Worm (Caenorhabditis elegans) whole organism, late embryonic: ENCODE measurements around the gene tes-1.

Experiments
- C08G9.2 ChIP-seq: sonication (generic microtip); optimal IDR thresholded peaks from 2 replicates; lab custom pipeline; 2016; ENCODE audit warnings: mild to moderate bottlenecking, missing genetic modification characterization, moderate library complexity, missing compliant biosample characterization
- F13H6.1 ChIP-seq: sonication (generic microtip); optimal IDR thresholded peaks from 2 replicates; lab custom pipeline; 2016; ENCODE audit warnings: missing genetic modification characterization, missing compliant biosample characterization
- T23F11.4 ChIP-seq: fragments of 200-800 bp; sonication (Bioruptor generic); optimal IDR thresholded peaks from 2 replicates; lab custom pipeline; 2018; ENCODE audit warnings: mild to moderate bottlenecking, missing genetic modification characterization, missing compliant biosample characterization
- ahr-1 ChIP-seq: sonication (generic microtip); optimal IDR thresholded peaks from 2 replicates; lab custom pipeline; 2016; ENCODE audit warnings: missing genetic modification characterization, missing compliant biosample characterization
- ceh-14 ChIP-seq: sonication (generic microtip); optimal IDR thresholded peaks from 2 replicates; lab custom pipeline; 2016; ENCODE audit warnings: missing genotype, missing genetic modification characterization, missing compliant biosample characterization
- ceh-18 ChIP-seq: sonication (generic microtip); optimal IDR thresholded peaks from 2 replicates; lab custom pipeline; 2016; ENCODE audit warnings: missing genetic modification characterization, missing compliant biosample characterization
- ceh-2 ChIP-seq: sonication (generic microtip); optimal IDR thresholded peaks from 2 replicates; lab custom pipeline; 2016; ENCODE audit warnings: missing genotype, missing genetic modification characterization, missing compliant biosample characterization
- ceh-31 ChIP-seq: sonication (generic microtip); optimal IDR thresholded peaks from 2 replicates; lab custom pipeline; 2016; ENCODE audit warnings: missing genetic modification characterization, missing compliant biosample characterization
- ceh-34 ChIP-seq: sonication (generic microtip); optimal IDR thresholded peaks from 2 replicates; lab custom pipeline; 2016; ENCODE audit warnings: mild to moderate bottlenecking, missing genetic modification characterization, missing compliant biosample characterization
- ceh-45 ChIP-seq: fragments of 200-800 bp; sonication (Bioruptor generic); IDR thresholded peaks from 2 replicates; pipeline ENCODE4 v1.3.6; 2022; ENCODE audit warnings: missing genetic modification reagents, missing genetic modification characterization, missing compliant biosample characterization
- ceh-9 ChIP-seq: sonication (generic microtip); optimal IDR thresholded peaks from 2 replicates; lab custom pipeline; 2016; ENCODE audit warnings: mild to moderate bottlenecking, missing genetic modification characterization, inconsistent platforms, missing compliant biosample characterization
- che-1 ChIP-seq: sonication (generic microtip); optimal IDR thresholded peaks from 2 replicates; lab custom pipeline; 2016; ENCODE audit warnings: mild to moderate bottlenecking, missing genetic modification characterization, missing compliant biosample characterization
- dmd-4 ChIP-seq: sonication (generic microtip); optimal IDR thresholded peaks from 2 replicates; lab custom pipeline; 2016; ENCODE audit warnings: borderline replicate concordance, missing genetic modification characterization, missing compliant biosample characterization
- dve-1 ChIP-seq: sonication (generic microtip); optimal IDR thresholded peaks from 2 replicates; lab custom pipeline; 2017; ENCODE audit warnings: antibody characterized with exemption, mild to moderate bottlenecking, missing genetic modification characterization, missing compliant biosample characterization
- elt-2 ChIP-seq: sonication (generic microtip); optimal IDR thresholded peaks from 2 replicates; lab custom pipeline; 2016; ENCODE audit warnings: missing genetic modification reagents, missing genetic modification characterization, missing compliant biosample characterization
- ets-4 ChIP-seq: sonication (generic microtip); optimal IDR thresholded peaks from 2 replicates; lab custom pipeline; 2016; ENCODE audit warnings: missing genetic modification characterization, missing compliant biosample characterization
- eyg-1 ChIP-seq: sonication (generic microtip); optimal IDR thresholded peaks from 2 replicates; lab custom pipeline; 2016; ENCODE audit warnings: missing genotype, missing genetic modification characterization, missing compliant biosample characterization
- fax-1 ChIP-seq: sonication (generic microtip); optimal IDR thresholded peaks from 2 replicates; lab custom pipeline; 2016; ENCODE audit warnings: missing genotype, missing genetic modification characterization, missing compliant biosample characterization
- gmeb-2 ChIP-seq: sonication (generic microtip); optimal IDR thresholded peaks from 2 replicates; lab custom pipeline; 2016; ENCODE audit warnings: missing genetic modification characterization, inconsistent platforms, missing compliant biosample characterization
- hlh-13 ChIP-seq: fragments of 200-800 bp; sonication (Bioruptor generic); optimal IDR thresholded peaks from 2 replicates; lab custom pipeline; 2018; ENCODE audit warnings: mild to moderate bottlenecking, missing genetic modification characterization, missing compliant biosample characterization
- hlh-15 ChIP-seq: sonication (generic microtip); optimal IDR thresholded peaks from 2 replicates; lab custom pipeline; 2016; ENCODE audit warnings: missing genetic modification characterization, missing compliant biosample characterization
- hlh-6 ChIP-seq: sonication (generic microtip); optimal IDR thresholded peaks from 2 replicates; lab custom pipeline; 2016; ENCODE audit warnings: missing genotype, missing genetic modification characterization, missing compliant biosample characterization
- hlh-8 ChIP-seq: sonication (generic microtip); optimal IDR thresholded peaks from 2 replicates; lab custom pipeline; 2016; ENCODE audit warnings: missing genotype, missing genetic modification characterization, missing compliant biosample characterization
- madf-2 ChIP-seq: sonication (generic microtip); optimal IDR thresholded peaks from 2 replicates; lab custom pipeline; 2017; ENCODE audit warnings: missing genetic modification characterization, missing compliant biosample characterization
- mec-3 ChIP-seq: sonication (generic microtip); optimal IDR thresholded peaks from 2 replicates; lab custom pipeline; 2016; ENCODE audit warnings: borderline replicate concordance, missing genetic modification characterization, missing compliant biosample characterization
- nhr-11 ChIP-seq: fragments of 150-350 bp; optimal IDR thresholded peaks from 2 replicates; lab custom pipeline; 2014; ENCODE audit warnings: missing biosample characterization, missing genetic modification characterization
- nhr-232 ChIP-seq: sonication (generic microtip); optimal IDR thresholded peaks from 2 replicates; lab custom pipeline; 2016; ENCODE audit warnings: missing genetic modification characterization, missing compliant biosample characterization
- npax-4 ChIP-seq: sonication (generic microtip); optimal IDR thresholded peaks from 2 replicates; lab custom pipeline; 2016; ENCODE audit warnings: missing genetic modification characterization, missing compliant biosample characterization
- pat-9 ChIP-seq: fragments of 200-800 bp; sonication (Bioruptor generic); optimal IDR thresholded peaks from 2 replicates; lab custom pipeline; 2018; ENCODE audit warnings: mild to moderate bottlenecking, missing genetic modification characterization, moderate library complexity, missing compliant biosample characterization
- pha-2 ChIP-seq: sonication (generic microtip); optimal IDR thresholded peaks from 2 replicates; lab custom pipeline; 2017; ENCODE audit warnings: mild to moderate bottlenecking, missing genetic modification characterization, missing compliant biosample characterization
- pqm-1 ChIP-seq: sonication (generic microtip); optimal IDR thresholded peaks from 2 replicates; lab custom pipeline; 2016; ENCODE audit warnings: missing genetic modification characterization, missing compliant biosample characterization
- rnt-1 ChIP-seq: sonication (generic microtip); optimal IDR thresholded peaks from 2 replicates; lab custom pipeline; 2016; ENCODE audit warnings: missing genetic modification characterization, missing compliant biosample characterization
- sox-4 ChIP-seq: sonication (generic microtip); optimal IDR thresholded peaks from 2 replicates; lab custom pipeline; 2017; ENCODE audit warnings: mild to moderate bottlenecking, missing genetic modification characterization, inconsistent platforms, missing compliant biosample characterization
- unc-3 ChIP-seq, 2 experiments: fragments of 200-800 bp in 1 of 2; sonication (Bioruptor generic) in 1 of 2; sonication (generic microtip) in 1 of 2; conservative IDR thresholded peaks in 1 of 2; optimal IDR thresholded peaks in 1 of 2; 2 replicates each; pipeline versions ENCODE4 v1.3.6 to Lab custom; 2016 to 2022; ENCODE audit warnings: missing compliant biosample characterization in 2 of 2, missing genetic modification characterization in 2 of 2, missing genetic modification reagents in 1 of 2
- unc-42 ChIP-seq: sonication (generic microtip); optimal IDR thresholded peaks from 2 replicates; lab custom pipeline; 2016; ENCODE audit warnings: missing genotype, missing genetic modification characterization, missing compliant biosample characterization
- unc-55 ChIP-seq: sonication (generic microtip); optimal IDR thresholded peaks from 2 replicates; lab custom pipeline; 2017; ENCODE audit warnings: missing biosample characterization, missing genetic modification reagents, missing genetic modification characterization
- unc-86 ChIP-seq: sonication (generic microtip); optimal IDR thresholded peaks from 2 replicates; lab custom pipeline; 2016; ENCODE audit warnings: missing genetic modification characterization, missing compliant biosample characterization
- ztf-16 ChIP-seq: sonication (generic microtip); optimal IDR thresholded peaks from 2 replicates; lab custom pipeline; 2017; ENCODE audit warnings: missing genetic modification characterization, missing compliant biosample characterization

The tes-1 gene

DNA sequence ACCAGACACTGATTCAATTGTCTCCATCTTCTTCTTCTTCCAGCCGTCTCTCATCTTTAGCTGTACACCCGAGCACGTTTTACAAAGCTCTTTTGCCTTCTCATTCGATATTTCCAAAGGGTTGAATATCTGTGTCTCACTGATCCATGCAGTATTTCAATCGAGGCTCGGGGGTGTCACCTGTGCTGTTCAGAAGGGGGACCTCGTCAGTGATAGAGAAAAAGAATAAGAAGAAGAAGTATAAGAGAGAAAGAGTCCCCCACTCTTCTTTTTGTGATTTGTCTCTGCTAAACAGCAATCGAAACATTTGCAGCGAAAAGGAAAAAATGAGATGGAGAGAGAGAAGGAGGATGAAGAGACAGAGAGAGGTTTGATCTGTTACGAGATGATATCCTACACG lies 25.2 kb downstream of the tes-1 start:
- no peak for TF ChIP-seq ets-4 (tag; lab: Kevin White, UChicago)
- TF ChIP-seq ceh-9 (tag; lab: Kevin White, UChicago) = no peak
- no peak for TF ChIP-seq hlh-8 (tag; lab: Kevin White, UChicago)
- no peak for TF ChIP-seq nhr-232 (tag; lab: Kevin White, UChicago)
- TF ChIP-seq nhr-11 (tag; lab: Kevin White, UChicago) = no peak
- TF ChIP-seq F13H6.1 (tag; lab: Kevin White, UChicago) = no peak
- no peak for TF ChIP-seq unc-42
- peak; percentile 51 for TF ChIP-seq rnt-1 (tag; lab: Kevin White, UChicago)
- TF ChIP-seq hlh-6 = no peak
- TF ChIP-seq npax-4 = no peak
- TF ChIP-seq unc-55 (GFP tag; lab: Kevin White, UChicago) = peak; percentile 73
- no peak for TF ChIP-seq dve-1 (tag; lab: Kevin White, UChicago)
- no peak for TF ChIP-seq madf-2 (tag; lab: Kevin White, UChicago)
- no peak for TF ChIP-seq unc-3 (GFP tag; conservative IDR thresholded peaks at IDR 0.05; lab: Robert Waterston, UW)
- TF ChIP-seq unc-3 (tag; optimal IDR thresholded peaks at IDR 0.05; lab: Kevin White, UChicago) = no peak
- no peak for TF ChIP-seq ahr-1 (tag; lab: Kevin White, UChicago)
- no peak for TF ChIP-seq ceh-2
- TF ChIP-seq ceh-18 (tag; lab: Kevin White, UChicago) = peak; percentile 87

DNA sequence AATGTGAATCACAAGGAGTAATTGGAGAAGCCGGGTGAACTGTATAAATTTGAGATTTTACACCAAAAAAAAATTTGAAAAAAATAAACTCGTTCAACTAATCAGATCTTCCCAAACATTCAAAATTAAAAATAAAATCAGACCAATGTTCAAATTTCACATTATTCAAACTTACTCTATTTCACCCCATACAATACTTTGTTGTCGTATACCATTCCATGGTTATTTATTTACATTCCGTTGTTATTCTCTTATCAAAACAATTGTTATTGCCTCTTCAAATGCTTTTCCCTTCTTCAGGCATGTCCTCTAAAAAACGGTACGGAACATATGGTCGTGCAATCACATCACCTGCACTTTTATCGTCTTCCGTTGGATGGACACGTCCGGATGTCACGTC lies 27.0 kb downstream of the tes-1 start, which contains the start of gene unc-82:
TSS of gene unc-82 (plus strand) at position 301 of the 400 bp plus-strand sequence.
- TF ChIP-seq C08G9.2 (no peak), eyg-1 (tag; lab: Kevin White, UChicago) (no peak)

- TF ChIP-seq elt-2 (tag; lab: Kevin White, UChicago) = no peak
- TF ChIP-seq rnt-1 (tag; lab: Kevin White, UChicago) = no peak
- TF ChIP-seq pha-2 (tag; lab: Kevin White, UChicago) = no peak
- TF ChIP-seq che-1 (tag; lab: Kevin White, UChicago) = no peak
- no peak for TF ChIP-seq gmeb-2
- TF ChIP-seq madf-2 (tag; lab: Kevin White, UChicago) = no peak
- TF ChIP-seq pqm-1 = no peak
- TF ChIP-seq hlh-13 (GFP tag; lab: Kevin White, UChicago) = no peak
- TF ChIP-seq C08G9.2 = no peak
- TF ChIP-seq pat-9 (tag; lab: Kevin White, UChicago) = no peak
- no peak for TF ChIP-seq ceh-2
- no peak for TF ChIP-seq T23F11.4 (GFP tag; lab: Kevin White, UChicago)
- TF ChIP-seq ceh-9 (tag; lab: Kevin White, UChicago) = no peak
- TF ChIP-seq mec-3 (tag; lab: Kevin White, UChicago) = no peak
- no peak for TF ChIP-seq unc-86 (tag; lab: Kevin White, UChicago)
- TF ChIP-seq sox-4 = no peak
- no peak for TF ChIP-seq dmd-4 (tag; lab: Kevin White, UChicago)
- TF ChIP-seq ztf-16 (tag; lab: Kevin White, UChicago) = no peak
- no peak for TF ChIP-seq ets-4 (tag; lab: Kevin White, UChicago)
Observed at ce11 chrIV:7420913-7421312, 30.3 kb downstream of the tes-1 start, which contains the start of gene srtx-1. Gene srtx-1 (plus strand): TSS chrIV:7421213.

ce11 chrIV:7418818-7419217 lies 32.4 kb downstream of the tes-1 start, which contains the start of gene B0496.6:
Gene B0496.6 (plus strand): TSS chrIV:7419118.
- TF ChIP-seq nhr-232 (tag; lab: Kevin White, UChicago) (no peak), ceh-45 (GFP tag; lab: Robert Waterston, UW) (no peak), che-1 (tag; lab: Kevin White, UChicago) (no peak), npax-4 (no peak), ceh-31 (no peak), unc-86 (tag; lab: Kevin White, UChicago) (no peak), fax-1 (tag; lab: Kevin White, UChicago) (no peak), ztf-16 (tag; lab: Kevin White, UChicago) (no peak), ceh-34 (tag; lab: Kevin White, UChicago) (no peak), ceh-14 (no peak), ets-4 (tag; lab: Kevin White, UChicago) (no peak), hlh-15 (tag; lab: Kevin White, UChicago) (no peak), unc-55 (GFP tag; lab: Kevin White, UChicago) (no peak)
